Worm (Caenorhabditis elegans): ENCODE results near the gene lgc-53.

lgc-53 gene

ce11 chrX:16677672-16678071, 33.8 kb upstream of the lgc-53 start, which contains the start of gene F22H10.3:
F22H10.3 (minus strand) TSS chrX:16677707.
- TF ChIP-seq tbp1 (GFP tag; optimal IDR thresholded peaks at IDR 0.05): peak; percentile 4
- peak; percentile 45; the same call in 1 of the 2 replicates for TF ChIP-seq nfyb-1 (GFP tag; IDR thresholded peaks at IDR 0.05)
- no peak for TF ChIP-seq C17E4.6 (GFP tag; IDR thresholded peaks at IDR 0.05)
- TF ChIP-seq nhr-80 (tag; optimal IDR thresholded peaks at IDR 0.05): peak; percentile 59
- no peak for TF ChIP-seq cebp-1 (GFP tag; IDR thresholded peaks at IDR 0.05)
- peak; percentile 25 for TF ChIP-seq cebp-1 (tag; optimal IDR thresholded peaks at IDR 0.05)
- peak; percentile 22 for TF ChIP-seq unc-62 (GFP tag; optimal IDR thresholded peaks at IDR 0.05)
- no peak for TF ChIP-seq akir-1 (GFP tag; optimal IDR thresholded peaks at IDR 0.05)
- no peak for TF ChIP-seq F33H1.4 (GFP tag; IDR thresholded peaks at IDR 0.05)
- TF ChIP-seq sptf-2 (GFP tag; optimal IDR thresholded peaks at IDR 0.05): no peak
- TF ChIP-seq attf-5 (GFP tag; optimal IDR thresholded peaks at IDR 0.05): no peak
- 0 out of 2 replicates have a peak, but pooled peaks have one; percentile 15 for TF ChIP-seq B0336.3 (GFP tag; IDR thresholded peaks at IDR 0.05)
- TF ChIP-seq C06A6.2 (GFP tag; conservative IDR thresholded peaks at IDR 0.05): no peak
- TF ChIP-seq unc-130 (GFP tag; optimal IDR thresholded peaks at IDR 0.05): no peak
- no peak for TF ChIP-seq nhr-27 (tag; optimal IDR thresholded peaks at IDR 0.05)
- no peak for TF ChIP-seq repo-1 (tag; optimal IDR thresholded peaks at IDR 0.05)
- TF ChIP-seq ztf-3 (GFP tag; optimal IDR thresholded peaks at IDR 0.05): no peak
- no peak for TF ChIP-seq ekl-4 (GFP tag; IDR thresholded peaks at IDR 0.05)
- TF ChIP-seq ceh-27 (GFP tag; optimal IDR thresholded peaks at IDR 0.05): no peak
- TF ChIP-seq dox-1 (GFP tag; IDR thresholded peaks at IDR 0.05): 0 out of 2 replicates have a peak, but pooled peaks have one; percentile 46

ce11 chrX:16678097-16678496, 33.4 kb upstream of the lgc-53 start:
- TF ChIP-seq lin-40 (tag; optimal IDR thresholded peaks at IDR 0.05): no peak
- no peak for TF ChIP-seq sea-2 (GFP tag; IDR thresholded peaks at IDR 0.05)
- TF ChIP-seq ceh-40 (GFP tag; IDR thresholded peaks at IDR 0.05): no peak

- TF ChIP-seq ceh-27 (GFP tag; optimal IDR thresholded peaks at IDR 0.05) (no peak), ztf-26 (tag; optimal IDR thresholded peaks at IDR 0.05) (no peak), pha-4 (tag; optimal IDR thresholded peaks at IDR 0.05) (peak; percentile 1), let-607 (tag; optimal IDR thresholded peaks at IDR 0.05) (no peak), ztf-22 (GFP tag; optimal IDR thresholded peaks at IDR 0.05) (no peak), mel-28 (tag; optimal IDR thresholded peaks at IDR 0.05; ENCODE audit: borderline replicate concordance) (no peak), nhr-80 (tag; optimal IDR thresholded peaks at IDR 0.05) (peak; percentile 66), ets-4 (GFP tag; optimal IDR thresholded peaks at IDR 0.05) (no peak), cebp-1 (GFP tag; IDR thresholded peaks at IDR 0.05) (no peak), cebp-1 (tag; optimal IDR thresholded peaks at IDR 0.05) (peak; percentile 38)
Measured at ce11 chrX:16679117-16679590, 32.3 kb upstream of the lgc-53 start, which contains the start of gene F22H10.2. F22H10.2 (plus strand) TSS chrX:16679540.

- TF ChIP-seq K11D2.4 (GFP tag; IDR thresholded peaks at IDR 0.05): peak; percentile 99
- no peak for TF ChIP-seq snpc-3.4 (tag; optimal IDR thresholded peaks at IDR 0.05)
- TF ChIP-seq Y53G8AR.9 (GFP tag; conservative IDR thresholded peaks at IDR 0.05): peak; percentile 97
- TF ChIP-seq nhr-179 (tag; optimal IDR thresholded peaks at IDR 0.05): peak; percentile 83
- peak; percentile 85 for TF ChIP-seq ekl-4 (GFP tag; IDR thresholded peaks at IDR 0.05)
- peak; percentile 95 for TF ChIP-seq madf-10 (tag; optimal IDR thresholded peaks at IDR 0.05)
- TF ChIP-seq bed-1 (GFP tag; IDR thresholded peaks at IDR 0.05): no peak
- TF ChIP-seq nfya-1 (tag; optimal IDR thresholded peaks at IDR 0.05; ENCODE audit: borderline replicate concordance, insufficient read depth): no peak
- TF ChIP-seq mxl-1 (tag; optimal IDR thresholded peaks at IDR 0.05): no peak
- no peak for TF ChIP-seq aptf-3 (GFP tag; IDR thresholded peaks at IDR 0.05)
- no peak for TF ChIP-seq snpc-1.1 (tag; optimal IDR thresholded peaks at IDR 0.05; ENCODE audit: insufficient read depth)
- TF ChIP-seq rec-8 (tag; optimal IDR thresholded peaks at IDR 0.05): peak in 1 of 2 experiments; percentile 25
- peak; percentile 18 for TF ChIP-seq sdz-38 (tag; optimal IDR thresholded peaks at IDR 0.05)
- no peak for TF ChIP-seq D2030.7 (GFP tag; IDR thresholded peaks at IDR 0.05)
- peak; percentile 94 for TF ChIP-seq egl-18 (GFP tag; IDR thresholded peaks at IDR 0.05)
- peak; percentile 95 for TF ChIP-seq chd-7 (tag; optimal IDR thresholded peaks at IDR 0.05)
Measured at ce11 chrX:16681910-16682493, 29.5 kb upstream of the lgc-53 start.

Data from whole organism, young adult.